Fruit fly (Drosophila melanogaster): ENCODE results near the gene Akap200.

The Akap200 gene

dm6 chr2L:8451497-8451896 is 36.0 kb downstream of the Akap200 start:
- no peak for TF ChIP-seq noc (tag; optimal IDR thresholded peaks at IDR 0.05)

dm6 chr2L:8461782-8462453 is 46.4 kb downstream of the Akap200 start:
- TF ChIP-seq noc (tag; optimal IDR thresholded peaks at IDR 0.05): peak; percentile 24

- TF ChIP-seq noc (tag; optimal IDR thresholded peaks at IDR 0.05): peak; percentile 55
Measured at dm6 chr2L:8463144-8464106, 47.9 kb downstream of the Akap200 start, which contains the start of gene Agpat2. Gene Agpat2, minus strand, starts transcription at chr2L:8463994.

- TF ChIP-seq noc (tag; optimal IDR thresholded peaks at IDR 0.05): peak; percentile 34
Measured at dm6 chr2L:8464107-8464582, 48.7 kb downstream of the Akap200 start, which contains the start of gene prg. Gene prg, plus strand, starts transcription at chr2L:8464488.

- no peak for TF ChIP-seq noc (tag; optimal IDR thresholded peaks at IDR 0.05)
Measured at dm6 chr2L:8466643-8467042, 51.2 kb downstream of the Akap200 start, which contains the start of gene dachs. Gene dachs, plus strand, starts transcription at chr2L:8466817.

- TF ChIP-seq noc (tag; optimal IDR thresholded peaks at IDR 0.05): no peak
Measured at dm6 chr2L:8468929-8469681, 53.6 kb downstream of the Akap200 start.

dm6 chr2L:8471667-8472066 is 56.2 kb downstream of the Akap200 start:
- no peak for TF ChIP-seq noc (tag; optimal IDR thresholded peaks at IDR 0.05)

- no peak for TF ChIP-seq noc (tag; optimal IDR thresholded peaks at IDR 0.05)
Measured at dm6 chr2L:8473448-8473847, 58.0 kb downstream of the Akap200 start.

dm6 chr2L:8477049-8477448 is 61.6 kb downstream of the Akap200 start, which contains the start of gene CheA29a:
Gene CheA29a, plus strand, starts transcription at chr2L:8477349.
- no peak for TF ChIP-seq noc (tag; optimal IDR thresholded peaks at IDR 0.05)

dm6 chr2L:8477971-8478370 is 62.5 kb downstream of the Akap200 start:
- TF ChIP-seq noc (tag; optimal IDR thresholded peaks at IDR 0.05): no peak

dm6 chr2L:8478379-8478778 is 62.9 kb downstream of the Akap200 start:
- no peak for TF ChIP-seq noc (tag; optimal IDR thresholded peaks at IDR 0.05)

- TF ChIP-seq noc (tag; optimal IDR thresholded peaks at IDR 0.05): no peak
Measured at dm6 chr2L:8478911-8479706, 63.6 kb downstream of the Akap200 start.

dm6 chr2L:8480825-8481224 is 65.3 kb downstream of the Akap200 start:
- TF ChIP-seq noc (tag; optimal IDR thresholded peaks at IDR 0.05): peak; percentile 3
